ENCODE assay signal across 4 fruit fly cellular contexts in genomic region chr3R:20960881-20961518, dm6.
TF ChIP-seq lines count a peak whose summit lies in the region.

No protein-coding gene starts in this region.

- no peak for TF ChIP-seq CTCF in whole organism, embryonic (GFP tag; optimal IDR thresholded peaks at IDR 0.05; lab: Kevin White, UChicago)

TF ChIP-seq in whole organism, adult, 20 proteins besides CTCF, POLR2A, EP300 and RAD21:
- TF ChIP-seq CG12768 (GFP tag; optimal IDR thresholded peaks at IDR 0.05; lab: Kevin White, UChicago) (peak; percentile 22), Mnt (GFP tag; optimal IDR thresholded peaks at IDR 0.05; lab: Kevin White, UChicago) (no peak), cnc (optimal IDR thresholded peaks at IDR 0.05; lab: Kevin White, UChicago) (no peak), kay (GFP tag; lab: Kevin White, UChicago; ENCODE audit: borderline replicate concordance) (peak; percentile 22), Crg-1 (GFP tag; optimal IDR thresholded peaks at IDR 0.05; lab: Kevin White, UChicago) (no peak), CG1620 (GFP tag; optimal IDR thresholded peaks at IDR 0.05; lab: Kevin White, UChicago) (no peak), toe (GFP tag; optimal IDR thresholded peaks at IDR 0.05; lab: Kevin White, UChicago) (no peak), CG7101 (tag; optimal IDR thresholded peaks at IDR 0.05; lab: Kevin White, UChicago) (no peak), CG33017 (tag; optimal IDR thresholded peaks at IDR 0.05; lab: Kevin White, UChicago) (no peak), pad (GFP tag; optimal IDR thresholded peaks at IDR 0.05; lab: Kevin White, UChicago) (no peak), ovo (GFP tag; optimal IDR thresholded peaks at IDR 0.05; lab: Kevin White, UChicago) (no peak), CG5204 (GFP tag; optimal IDR thresholded peaks at IDR 0.05; lab: Kevin White, UChicago) (no peak), Clk (GFP tag; optimal IDR thresholded peaks at IDR 0.05; lab: Kevin White, UChicago) (no peak), cic (GFP tag; optimal IDR thresholded peaks at IDR 0.05; lab: Kevin White, UChicago) (peak; percentile 42), CG14711 (tag; optimal IDR thresholded peaks at IDR 0.05; lab: Kevin White, UChicago) (no peak), CG11617 (GFP tag; optimal IDR thresholded peaks at IDR 0.05; lab: Kevin White, UChicago) (no peak), CG7045 (GFP tag; optimal IDR thresholded peaks at IDR 0.05; lab: Kevin White, UChicago) (no peak), tj (GFP tag; optimal IDR thresholded peaks at IDR 0.05; lab: Kevin White, UChicago) (peak; percentile 75), bab1 (GFP tag; optimal IDR thresholded peaks at IDR 0.05; lab: Kevin White, UChicago) (no peak), Hr96 (GFP tag; optimal IDR thresholded peaks at IDR 0.05; lab: Kevin White, UChicago) (no peak)

TF ChIP-seq in whole organism, embryonic, 481 proteins besides CTCF, POLR2A, EP300 and RAD21 (continues in another document):
- TF ChIP-seq toy (GFP tag; IDR thresholded peaks at IDR 0.05; lab: Robert Waterston, UW) = no peak
- peak; percentile 49 for TF ChIP-seq slbo (GFP tag; IDR thresholded peaks at IDR 0.05; lab: Robert Waterston, UW)
- TF ChIP-seq CG3281 (GFP tag; optimal IDR thresholded peaks at IDR 0.05; lab: Kevin White, UChicago) = peak; percentile 16
- no peak for TF ChIP-seq gro (GFP tag; optimal IDR thresholded peaks at IDR 0.05; lab: Kevin White, UChicago)
- TF ChIP-seq Med (GFP tag; lab: Kevin White, UChicago) = peak; percentile 60
- peak; percentile 84; the same call in 1 of the 2 replicates for TF ChIP-seq vvl (GFP tag; IDR thresholded peaks at IDR 0.05; lab: Robert Waterston, UW)
- no peak for TF ChIP-seq Mad (GFP tag; optimal IDR thresholded peaks at IDR 0.05; lab: Kevin White, UChicago)
- TF ChIP-seq ara (GFP tag; IDR thresholded peaks at IDR 0.05; lab: Robert Waterston, UW) = 0 out of 2 replicates have a peak, but pooled peaks have one; percentile 6
- 0 out of 2 replicates have a peak, but pooled peaks have one; percentile 27 for TF ChIP-seq Xrp1 (GFP tag; IDR thresholded peaks at IDR 0.05; lab: Robert Waterston, UW)
- no peak for TF ChIP-seq CG10654 (GFP tag; optimal IDR thresholded peaks at IDR 0.05; lab: Kevin White, UChicago)
- peak; percentile 11 for TF ChIP-seq gem (tag; optimal IDR thresholded peaks at IDR 0.05; lab: Kevin White, UChicago)
- peak; percentile 65 for TF ChIP-seq sd (tag; optimal IDR thresholded peaks at IDR 0.05; lab: Kevin White, UChicago)
- no peak; the same call in 1 of the 2 replicates for TF ChIP-seq CG9932 (GFP tag; IDR thresholded peaks at IDR 0.05; lab: Robert Waterston, UW)
- TF ChIP-seq Rfx (GFP tag; IDR thresholded peaks at IDR 0.05; lab: Robert Waterston, UW) = peak; percentile 36; the same call in 1 of the 2 replicates
- no peak for TF ChIP-seq so (GFP tag; IDR thresholded peaks at IDR 0.05; lab: Robert Waterston, UW)
- 0 out of 2 replicates have a peak, but pooled peaks have one; percentile 5 for TF ChIP-seq Adf1 (GFP tag; IDR thresholded peaks at IDR 0.05; lab: Robert Waterston, UW)
- no peak for TF ChIP-seq CG11085 (GFP tag; IDR thresholded peaks at IDR 0.05; lab: Robert Waterston, UW)
- TF ChIP-seq NC2β (GFP tag; optimal IDR thresholded peaks at IDR 0.05; lab: Kevin White, UChicago) = no peak
- no peak for TF ChIP-seq pan (optimal IDR thresholded peaks at IDR 0.05; lab: Kevin White, UChicago)
- TF ChIP-seq pan (GFP tag; optimal IDR thresholded peaks at IDR 0.05 in 1 of 2, IDR thresholded peaks at IDR 0.05 in 1 of 2) = peak in 1 of 2 experiments; percentile 14
- TF ChIP-seq lab (GFP tag; optimal IDR thresholded peaks at IDR 0.05; lab: Kevin White, UChicago) = peak; percentile 10
- peak; percentile 83 for TF ChIP-seq cwo (GFP tag; optimal IDR thresholded peaks at IDR 0.05; lab: Kevin White, UChicago)
- peak; percentile 77 for TF ChIP-seq sens (GFP tag; lab: Kevin White, UChicago)
- peak; percentile 27 for TF ChIP-seq CG12769 (tag; optimal IDR thresholded peaks at IDR 0.05; lab: Kevin White, UChicago)
- no peak for TF ChIP-seq seq (GFP tag; IDR thresholded peaks at IDR 0.05; lab: Robert Waterston, UW)

TF ChIP-seq in whole organism, prepupa, 60 proteins besides CTCF, POLR2A, EP300 and RAD21:
- TF ChIP-seq Eip78C (GFP tag; lab: Kevin White, UChicago) = peak; percentile 38
- no peak for TF ChIP-seq lz (GFP tag; optimal IDR thresholded peaks at IDR 0.05; lab: Kevin White, UChicago)
- TF ChIP-seq Met (GFP tag; optimal IDR thresholded peaks at IDR 0.05; lab: Kevin White, UChicago) = no peak
- no peak for TF ChIP-seq fd85E (GFP tag; optimal IDR thresholded peaks at IDR 0.05; lab: Kevin White, UChicago)
- no peak for TF ChIP-seq dac (GFP tag; optimal IDR thresholded peaks at IDR 0.05; lab: Kevin White, UChicago)
- TF ChIP-seq CG9139 (GFP tag; optimal IDR thresholded peaks at IDR 0.05; lab: Kevin White, UChicago) = no peak
- TF ChIP-seq CG31627 (GFP tag; optimal IDR thresholded peaks at IDR 0.05; lab: Kevin White, UChicago) = no peak
- no peak for TF ChIP-seq CG3919 (GFP tag; optimal IDR thresholded peaks at IDR 0.05; lab: Kevin White, UChicago)
- TF ChIP-seq Sox15 (GFP tag; optimal IDR thresholded peaks at IDR 0.05; lab: Kevin White, UChicago) = no peak
- TF ChIP-seq Gug (GFP tag; IDR thresholded peaks at IDR 0.05; lab: Robert Waterston, UW) = no peak
- TF ChIP-seq Hr38 (GFP tag; optimal IDR thresholded peaks at IDR 0.05; lab: Kevin White, UChicago) = no peak
- no peak for TF ChIP-seq fkh (GFP tag; optimal IDR thresholded peaks at IDR 0.05; lab: Kevin White, UChicago)
- no peak for TF ChIP-seq CG4318 (GFP tag; optimal IDR thresholded peaks at IDR 0.05; lab: Kevin White, UChicago)
- TF ChIP-seq CG34406 (GFP tag; optimal IDR thresholded peaks at IDR 0.05; lab: Kevin White, UChicago) = no peak
- TF ChIP-seq Hr4 (GFP tag; optimal IDR thresholded peaks at IDR 0.05; lab: Kevin White, UChicago) = no peak
- TF ChIP-seq vri (GFP tag; optimal IDR thresholded peaks at IDR 0.05; lab: Kevin White, UChicago) = peak; percentile 53
- peak; percentile 76 for TF ChIP-seq svp (GFP tag; lab: Kevin White, UChicago)
- TF ChIP-seq CG8119 (GFP tag; IDR thresholded peaks at IDR 0.05; lab: Robert Waterston, UW) = no peak
- no peak for TF ChIP-seq Ets96B (tag; optimal IDR thresholded peaks at IDR 0.05; lab: Kevin White, UChicago)
- TF ChIP-seq dsx (GFP tag; optimal IDR thresholded peaks at IDR 0.05; lab: Kevin White, UChicago; ENCODE audit: poor library complexity, severe bottlenecking) = no peak
- no peak for TF ChIP-seq CG8319 (GFP tag; optimal IDR thresholded peaks at IDR 0.05; lab: Kevin White, UChicago)
- no peak for TF ChIP-seq eg (GFP tag; IDR thresholded peaks at IDR 0.05; lab: Robert Waterston, UW)
- TF ChIP-seq CG15336 (GFP tag; IDR thresholded peaks at IDR 0.05; lab: Robert Waterston, UW) = 0 out of 2 replicates have a peak, but pooled peaks have one; percentile 10
- no peak for TF ChIP-seq OdsH (GFP tag; optimal IDR thresholded peaks at IDR 0.05; lab: Kevin White, UChicago)
- TF ChIP-seq CG6276 (GFP tag; optimal IDR thresholded peaks at IDR 0.05; lab: Kevin White, UChicago) = no peak

TF ChIP-seq in whole organism, wandering third instar larva, 38 proteins besides CTCF, POLR2A, EP300 and RAD21 (continues in another document):
- TF ChIP-seq Mio (GFP tag; optimal IDR thresholded peaks at IDR 0.05; lab: Kevin White, UChicago) (no peak), HLH106 (tag; optimal IDR thresholded peaks at IDR 0.05; lab: Kevin White, UChicago) (no peak), dsf (GFP tag; optimal IDR thresholded peaks at IDR 0.05; lab: Kevin White, UChicago; ENCODE audit: borderline replicate concordance) (no peak), foxo (GFP tag; optimal IDR thresholded peaks at IDR 0.05; lab: Kevin White, UChicago) (peak in 1 of 2 experiments; percentile 32), sage (GFP tag; optimal IDR thresholded peaks at IDR 0.05; lab: Kevin White, UChicago) (no peak), Dfd (GFP tag; optimal IDR thresholded peaks at IDR 0.05; lab: Kevin White, UChicago) (no peak), Vsx2 (GFP tag; optimal IDR thresholded peaks at IDR 0.05; lab: Kevin White, UChicago; ENCODE audit: partially characterized antibody) (peak; percentile 55), OdsH (GFP tag; optimal IDR thresholded peaks at IDR 0.05; lab: Kevin White, UChicago) (no peak), CG32264 (GFP tag; optimal IDR thresholded peaks at IDR 0.05; lab: Kevin White, UChicago) (no peak), N (GFP tag; optimal IDR thresholded peaks at IDR 0.05; lab: Kevin White, UChicago) (no peak), dl (GFP tag; optimal IDR thresholded peaks at IDR 0.05; lab: Kevin White, UChicago; ENCODE audit: insufficient read depth in 1 of 2, partially characterized antibody in 2 of 2) (no peak), Jra (GFP tag; optimal IDR thresholded peaks at IDR 0.05; lab: Kevin White, UChicago) (no peak), Myc (optimal IDR thresholded peaks at IDR 0.05; lab: Kevin White, UChicago) (no peak), psq (GFP tag; optimal IDR thresholded peaks at IDR 0.05; lab: Kevin White, UChicago) (no peak), CG9705 (GFP tag; optimal IDR thresholded peaks at IDR 0.05; lab: Kevin White, UChicago) (no peak), Abd-B (GFP tag; optimal IDR thresholded peaks at IDR 0.05; lab: Kevin White, UChicago) (no peak), rgr (GFP tag; optimal IDR thresholded peaks at IDR 0.05; lab: Kevin White, UChicago) (peak; percentile 32), h (GFP tag; optimal IDR thresholded peaks at IDR 0.05; lab: Kevin White, UChicago) (peak; percentile 49), CrebA (GFP tag; optimal IDR thresholded peaks at IDR 0.05; lab: Kevin White, UChicago; ENCODE audit: borderline replicate concordance) (no peak), lola (GFP tag; optimal IDR thresholded peaks at IDR 0.05; lab: Kevin White, UChicago) (no peak), GATAd (GFP tag; optimal IDR thresholded peaks at IDR 0.05; lab: Kevin White, UChicago) (no peak), ey (GFP tag; optimal IDR thresholded peaks at IDR 0.05; lab: Kevin White, UChicago) (no peak), Hr78 (GFP tag; optimal IDR thresholded peaks at IDR 0.05; lab: Kevin White, UChicago) (no peak), Rel (GFP tag; optimal IDR thresholded peaks at IDR 0.05; lab: Kevin White, UChicago) (no peak), Rel (tag; optimal IDR thresholded peaks at IDR 0.05; lab: Kevin White, UChicago) (peak; percentile 38), Hnf4 (GFP tag; optimal IDR thresholded peaks at IDR 0.05; lab: Kevin White, UChicago) (peak; percentile 16), jim (GFP tag; optimal IDR thresholded peaks at IDR 0.05; lab: Kevin White, UChicago) (no peak), Dif (GFP tag; optimal IDR thresholded peaks at IDR 0.05; lab: Kevin White, UChicago; ENCODE audit: partially characterized antibody) (no peak), brk (GFP tag; optimal IDR thresholded peaks at IDR 0.05; lab: Kevin White, UChicago) (no peak), Sp1 (GFP tag; optimal IDR thresholded peaks at IDR 0.05; lab: Kevin White, UChicago) (no peak), Hr83 (GFP tag; optimal IDR thresholded peaks at IDR 0.05; lab: Kevin White, UChicago; ENCODE audit: poor library complexity, severe bottlenecking) (peak; percentile 21), pan (optimal IDR thresholded peaks at IDR 0.05; lab: Kevin White, UChicago) (no peak), woc (GFP tag; optimal IDR thresholded peaks at IDR 0.05; lab: Kevin White, UChicago) (peak; percentile 46)
